Fruit fly (Drosophila melanogaster) whole organism, embryonic: ENCODE measurements around the gene osi.

Experiments
- Bgb ChIP-seq: fragments of 200-800 bp; sonication (Bioruptor generic); IDR thresholded peaks from 2 replicates; pipeline ENCODE4 v1.3.6; 2022; ENCODE audit warnings: missing biosample characterization, missing genetic modification characterization; ENCODE audit not compliant: partially characterized antibody
- CG10209 ChIP-seq: fragments of 200-800 bp; sonication (Bioruptor generic); optimal IDR thresholded peaks from 3 replicates; lab custom pipeline; 2017; ENCODE audit warnings: missing biosample characterization, mild to moderate bottlenecking, missing genetic modification characterization, missing genetic modification reagents
- CG10959 ChIP-seq: fragments of 200-800 bp; sonication (Bioruptor generic); IDR thresholded peaks from 2 replicates; pipeline ENCODE4 v1.3.6; 2022; ENCODE audit warnings: missing biosample characterization, missing genetic modification characterization
- CG11456 ChIP-seq: fragments of 200-800 bp; sonication (Bioruptor generic); IDR thresholded peaks from 3 replicates; pipeline ENCODE4 v1.3.6; 2022; ENCODE audit warnings: missing biosample characterization, missing genetic modification characterization
- CG11723 ChIP-seq: fragments of 200-800 bp; sonication (Bioruptor generic); optimal IDR thresholded peaks from 2 replicates; lab custom pipeline; 2017; ENCODE audit warnings: missing biosample characterization, mild to moderate bottlenecking, missing genetic modification characterization
- CG12219 ChIP-seq: fragments of 200-800 bp; sonication (Bioruptor generic); optimal IDR thresholded peaks from 3 replicates; lab custom pipeline; 2018; ENCODE audit warnings: missing biosample characterization, mild to moderate bottlenecking, missing genetic modification characterization
- CG12942 ChIP-seq: fragments of 200-800 bp; sonication (Bioruptor generic); optimal IDR thresholded peaks from 3 replicates; lab custom pipeline; 2016; ENCODE audit warnings: missing biosample characterization, missing genetic modification characterization
- CG1647 ChIP-seq: fragments of 200-800 bp; sonication (Bioruptor generic); optimal IDR thresholded peaks from 3 replicates; lab custom pipeline; 2016; ENCODE audit warnings: missing biosample characterization, missing genetic modification characterization
- CG17568 ChIP-seq: fragments of 200-800 bp; sonication (Bioruptor generic); optimal IDR thresholded peaks from 2 replicates; lab custom pipeline; 2018; ENCODE audit warnings: missing biosample characterization, mild to moderate bottlenecking, missing genetic modification characterization, moderate library complexity
- CG17829 ChIP-seq: fragments of 200-800 bp; optimal IDR thresholded peaks from 2 replicates; lab custom pipeline; 2019; ENCODE audit warnings: missing biosample characterization, mild to moderate bottlenecking, missing genetic modification characterization, moderate library complexity
- CG18599 ChIP-seq: fragments of 200-800 bp; sonication (Bioruptor generic); optimal IDR thresholded peaks from 3 replicates; lab custom pipeline; 2017; ENCODE audit warnings: missing biosample characterization, missing genetic modification characterization, mild to moderate bottlenecking, moderate library complexity, missing genetic modification reagents
- CG31224 ChIP-seq: fragments of 200-800 bp; sonication (Bioruptor generic); IDR thresholded peaks from 2 replicates; pipeline ENCODE4 v1.3.6; 2022; ENCODE audit warnings: missing biosample characterization, missing genetic modification characterization
- CG31441 ChIP-seq: fragments of 200-800 bp; sonication (Bioruptor generic); IDR thresholded peaks from 2 replicates; pipeline ENCODE4 v1.3.6; 2022; ENCODE audit warnings: missing biosample characterization, missing genetic modification characterization
- CG3163 ChIP-seq: fragments of 200-800 bp; sonication (Bioruptor generic); optimal IDR thresholded peaks from 3 replicates; lab custom pipeline; 2016; ENCODE audit warnings: missing biosample characterization, missing genetic modification characterization
- CG32767 ChIP-seq: fragments of 200-800 bp; sonication (Bioruptor generic); IDR thresholded peaks from 2 replicates; pipeline ENCODE4 v1.3.6; 2022; ENCODE audit warnings: missing biosample characterization, missing genetic modification characterization
- CG3838 ChIP-seq: fragments of 200-800 bp; sonication (Bioruptor generic); optimal IDR thresholded peaks from 3 replicates; lab custom pipeline; 2016; ENCODE audit warnings: missing biosample characterization, missing genetic modification characterization
- CG6254 ChIP-seq: fragments of 200-800 bp; sonication (Bioruptor generic); optimal IDR thresholded peaks from 3 replicates; lab custom pipeline; 2017; ENCODE audit warnings: mild to moderate bottlenecking, missing biosample characterization, missing genetic modification reagents, missing genetic modification characterization
- CG6791 ChIP-seq: fragments of 200-800 bp; sonication (Bioruptor generic); IDR thresholded peaks from 3 replicates; pipeline ENCODE4 v1.3.6; 2022; ENCODE audit warnings: missing biosample characterization, missing genetic modification characterization; ENCODE audit not compliant: partially characterized antibody
- CG7357 ChIP-seq: fragments of 200-800 bp; sonication (Bioruptor generic); IDR thresholded peaks from 3 replicates; pipeline ENCODE4 v1.3.6; 2022; ENCODE audit warnings: missing biosample characterization, missing genetic modification characterization
- CG7372 ChIP-seq: fragments of 200-800 bp; sonication (Bioruptor generic); IDR thresholded peaks from 2 replicates; pipeline ENCODE4 v1.3.6; 2022; ENCODE audit warnings: missing biosample characterization, missing genetic modification characterization
- CHES-1-like ChIP-seq: fragments of 200-800 bp; sonication (Bioruptor generic); optimal IDR thresholded peaks from 2 replicates; lab custom pipeline; 2016; ENCODE audit warnings: missing biosample characterization, missing genetic modification characterization
- CkIIα-i1 ChIP-seq: fragments of 200-800 bp; sonication (Bioruptor generic); IDR thresholded peaks from 2 replicates; pipeline ENCODE4 v1.3.6; 2022; ENCODE audit warnings: missing biosample characterization, missing genetic modification characterization
- Drgx ChIP-seq: fragments of 200-800 bp; sonication (Bioruptor generic); IDR thresholded peaks from 2 replicates; pipeline ENCODE4 v1.3.6; 2022; ENCODE audit warnings: missing biosample characterization, missing genetic modification characterization
- E2f1 ChIP-seq: fragments of 200-800 bp; sonication (Bioruptor generic); IDR thresholded peaks from 2 replicates; pipeline ENCODE4 v1.3.6; 2022; ENCODE audit warnings: missing biosample characterization, missing genetic modification characterization
- Ets65A ChIP-seq: fragments of 200-800 bp; sonication (Bioruptor generic); peaks from one replicate; lab custom pipeline; 2016; ENCODE audit warnings: missing biosample characterization, missing genetic modification characterization
- HHEX ChIP-seq: fragments of 200-800 bp; sonication (Bioruptor generic); optimal IDR thresholded peaks from 3 replicates; lab custom pipeline; 2017; ENCODE audit warnings: missing biosample characterization, mild to moderate bottlenecking, missing genetic modification characterization, missing genetic modification reagents
- NC2α ChIP-seq: fragments of 200-800 bp; sonication (Bioruptor generic); optimal IDR thresholded peaks from 2 replicates; lab custom pipeline; 2016; ENCODE audit warnings: missing biosample characterization, missing genetic modification characterization
- Rx ChIP-seq: fragments of 200-800 bp; sonication (Bioruptor generic); IDR thresholded peaks from 2 replicates; pipeline ENCODE4 v1.3.6; 2022; ENCODE audit warnings: missing biosample characterization, missing genetic modification characterization
- Taf1 ChIP-seq: fragments of 200-800 bp; sonication (Bioruptor generic); IDR thresholded peaks from 2 replicates; pipeline ENCODE4 v1.3.6; 2022; ENCODE audit warnings: missing biosample characterization, missing genetic modification characterization
- Trl ChIP-seq, 3 experiments: fragments of >200 bp in 2 of 3; fragments of 200-800 bp in 1 of 3; sonication (Bioruptor generic) in 1 of 3; optimal IDR thresholded peaks; 2 replicates in 1 of 3; 3 replicates in 2 of 3; lab custom pipeline; 2016 to 2017; ENCODE audit warnings: missing biosample characterization in 1 of 3, missing genetic modification characterization in 1 of 3
- abd-A ChIP-seq: fragments of 200-800 bp; sonication (Bioruptor generic); optimal IDR thresholded peaks from 3 replicates; lab custom pipeline; 2019; ENCODE audit warnings: missing biosample characterization, mild to moderate bottlenecking, missing genetic modification characterization, moderate library complexity
- bbx ChIP-seq: fragments of 200-800 bp; sonication (Bioruptor generic); IDR thresholded peaks from 2 replicates; pipeline ENCODE4 v1.3.6; 2022; ENCODE audit warnings: missing biosample characterization, missing genetic modification characterization; ENCODE audit not compliant: partially characterized antibody
- br ChIP-seq: fragments of >200 bp; optimal IDR thresholded peaks from 2 replicates; lab custom pipeline; 2017
- cg ChIP-seq: fragments of 200-800 bp; sonication (Bioruptor generic); optimal IDR thresholded peaks from 3 replicates; lab custom pipeline; 2019; ENCODE audit warnings: missing biosample characterization, mild to moderate bottlenecking, missing genetic modification characterization, moderate library complexity
- croc ChIP-seq: fragments of 200-800 bp; sonication (Bioruptor generic); conservative IDR thresholded peaks from 3 replicates; pipeline ENCODE4 v1.3.6; 2022; ENCODE audit warnings: missing biosample characterization, missing genetic modification characterization
- da ChIP-seq: fragments of 200-800 bp; sonication (Bioruptor generic); optimal IDR thresholded peaks from 2 replicates; lab custom pipeline; 2016; ENCODE audit warnings: missing biosample characterization, missing genetic modification characterization
- dimm ChIP-seq: fragments of 200-800 bp; sonication (Bioruptor generic); IDR thresholded peaks from 2 replicates; pipeline ENCODE4 v1.3.6; 2022; ENCODE audit warnings: missing biosample characterization, missing genetic modification characterization
- dysf ChIP-seq: fragments of 200-800 bp; sonication (Bioruptor generic); IDR thresholded peaks from 3 replicates; pipeline ENCODE4 v1.3.6; 2022; ENCODE audit warnings: missing biosample characterization, missing genetic modification characterization
- ems ChIP-seq: fragments of 200-800 bp; sonication (Bioruptor generic); optimal IDR thresholded peaks from 3 replicates; lab custom pipeline; 2016; ENCODE audit warnings: missing biosample characterization, missing genetic modification characterization
- eve ChIP-seq, 2 experiments: fragments of >200 bp; optimal IDR thresholded peaks; 2 replicates each; lab custom pipeline; 2017; ENCODE audit warnings: missing biosample characterization in 2 of 2, missing genetic modification characterization in 2 of 2
- ftz-f1 ChIP-seq: fragments of 200-800 bp; sonication (Bioruptor generic); optimal IDR thresholded peaks from 2 replicates; lab custom pipeline; 2016; ENCODE audit warnings: missing biosample characterization, missing genetic modification characterization
- luna ChIP-seq: fragments of 200-800 bp; sonication (Bioruptor generic); optimal IDR thresholded peaks from 2 replicates; lab custom pipeline; 2016; ENCODE audit warnings: missing biosample characterization, missing genetic modification characterization
- pum ChIP-seq: fragments of 200-800 bp; sonication (Bioruptor generic); optimal IDR thresholded peaks from 2 replicates; lab custom pipeline; 2016; ENCODE audit warnings: missing biosample characterization, missing genetic modification characterization
- sc ChIP-seq, 3 experiments: fragments of >200 bp in 2 of 3; fragments of 200-800 bp in 1 of 3; sonication (Bioruptor generic) in 1 of 3; optimal IDR thresholded peaks; 2 replicates in 2 of 3; 3 replicates in 1 of 3; lab custom pipeline; 2017; ENCODE audit warnings: mild to moderate bottlenecking in 1 of 3, missing biosample characterization in 1 of 3, missing genetic modification characterization in 1 of 3, missing genetic modification reagents in 1 of 3
- scrt ChIP-seq: fragments of 200-800 bp; sonication (Bioruptor generic); optimal IDR thresholded peaks from 2 replicates; lab custom pipeline; 2018; ENCODE audit warnings: missing biosample characterization, mild to moderate bottlenecking, missing genetic modification characterization, moderate library complexity
- sim ChIP-seq: fragments of 200-800 bp; sonication (Bioruptor generic); IDR thresholded peaks from 2 replicates; pipeline ENCODE4 v1.3.6; 2022; ENCODE audit warnings: missing biosample characterization, missing genetic modification characterization
- sisA ChIP-seq: fragments of 200-800 bp; sonication (Bioruptor generic); IDR thresholded peaks from 2 replicates; pipeline ENCODE4 v1.3.6; 2022; ENCODE audit warnings: missing biosample characterization, missing genetic modification characterization
- sr ChIP-seq: fragments of 200-800 bp; sonication (Bioruptor generic); IDR thresholded peaks from 3 replicates; pipeline ENCODE4 v1.3.6; 2022; ENCODE audit warnings: missing biosample characterization, missing genetic modification characterization
- zen2 ChIP-seq: fragments of 200-800 bp; sonication (Bioruptor generic); IDR thresholded peaks from 3 replicates; pipeline ENCODE4 v1.3.6; 2022; ENCODE audit warnings: missing biosample characterization, missing genetic modification characterization; ENCODE audit not compliant: partially characterized antibody

Gene osi

dm6 chr2L:16887660-16888573 lies at the start of gene osi, which contains the start of gene tweek (continued):
- TF ChIP-seq CG18599 (peak; percentile 48), CG17829 (tag; lab: Kevin White, UChicago) (peak; percentile 60), CG32767 (no peak), zen2 (GFP tag; lab: Robert Waterston, UW) (peak; percentile 91), CG31441 (GFP tag; lab: Robert Waterston, UW) (no peak; the same call in 1 of the 2 replicates), eve (GFP tag; optimal IDR thresholded peaks at IDR 0.05; lab: Kevin White, UChicago) (no peak), abd-A (no peak), NC2α (GFP tag; lab: Kevin White, UChicago) (no peak), Trl (optimal IDR thresholded peaks at IDR 0.05; lab: Kevin White, UChicago) (no peak), Trl (GFP tag; optimal IDR thresholded peaks at IDR 0.05; lab: Kevin White, UChicago) (peak; percentile 29), CG17568 (no peak), sr (no peak), CG31224 (GFP tag; lab: Robert Waterston, UW) (no peak), CG11456 (GFP tag; lab: Robert Waterston, UW) (peak; percentile 68; the same call in 2 of the 3 replicates), bbx (GFP tag; lab: Robert Waterston, UW) (peak; percentile 90), CG11723 (GFP tag; lab: Kevin White, UChicago) (no peak), Ets65A (GFP tag; lab: Kevin White, UChicago) (peak; percentile 93), CG12219 (GFP tag; lab: Kevin White, UChicago) (no peak), CG3838 (GFP tag; lab: Kevin White, UChicago) (peak; percentile 17), CkIIα-i1 (GFP tag; lab: Robert Waterston, UW) (no peak), CHES-1-like (GFP tag; lab: Kevin White, UChicago) (no peak), pum (GFP tag; lab: Kevin White, UChicago) (peak; percentile 44), br (no peak), HHEX (GFP tag; lab: Kevin White, UChicago) (no peak), sisA (GFP tag; lab: Robert Waterston, UW) (peak; percentile 54; the same call in 1 of the 2 replicates), Bgb (GFP tag; lab: Robert Waterston, UW) (peak; percentile 94), da (GFP tag; lab: Kevin White, UChicago) (peak; percentile 4), Rx (GFP tag; lab: Robert Waterston, UW) (no peak), CG1647 (GFP tag; lab: Kevin White, UChicago) (peak; percentile 10), sim (no peak), ftz-f1 (GFP tag; lab: Kevin White, UChicago) (no peak), ems (GFP tag; lab: Kevin White, UChicago) (peak; percentile 36), E2f1 (GFP tag; lab: Robert Waterston, UW) (peak; percentile 13; the same call in 1 of the 2 replicates), cg (GFP tag; lab: Kevin White, UChicago) (no peak), CG12942 (GFP tag; lab: Kevin White, UChicago) (peak; percentile 67), CG7357 (GFP tag; lab: Robert Waterston, UW) (no peak), scrt (no peak), croc (no peak; the same call in 2 of the 3 replicates), sc (optimal IDR thresholded peaks at IDR 0.05; lab: Kevin White, UChicago) (no peak), sc (GFP tag; optimal IDR thresholded peaks at IDR 0.05; lab: Kevin White, UChicago) (peak; percentile 22), luna (GFP tag; lab: Kevin White, UChicago) (no peak), CG10209 (peak; percentile 55), CG3163 (no peak), CG6254 (GFP tag; lab: Kevin White, UChicago) (no peak), CG10959 (GFP tag; lab: Robert Waterston, UW) (no peak), CG6791 (peak; percentile 93), Taf1 (GFP tag; lab: Robert Waterston, UW) (no peak), CG7372 (0 out of 2 replicates have a peak, but pooled peaks have one; percentile 9), Drgx (GFP tag; lab: Robert Waterston, UW) (no peak), dysf (GFP tag; lab: Robert Waterston, UW) (peak; percentile 52; the same call in 1 of the 3 replicates), dimm (GFP tag; lab: Robert Waterston, UW) (no peak)
